3 worm cellular contexts compared by ENCODE assay signal in the genomic region with DNA sequence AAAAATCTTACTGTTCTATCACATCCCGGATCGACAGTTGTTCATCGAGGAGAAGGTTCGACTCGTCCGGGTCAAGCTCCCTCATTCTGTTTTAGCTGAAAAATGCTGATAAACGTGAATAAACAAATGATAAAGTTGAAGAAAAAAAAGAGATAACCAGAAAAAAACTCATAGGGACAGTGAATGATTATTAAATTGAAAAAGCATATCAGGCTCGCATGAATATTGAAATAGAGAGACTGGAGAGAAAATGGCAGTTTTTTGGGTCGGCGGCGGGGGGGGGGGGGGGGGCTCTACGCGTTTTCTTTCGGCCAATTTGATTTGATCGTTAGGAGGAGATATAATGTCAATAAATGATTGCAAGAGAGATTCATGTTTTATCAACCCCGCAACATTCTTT.
TF ChIP-seq lines count a peak whose summit lies in the region.

A gene (minus strand): TSS at position 101 of the 400 bp plus-strand sequence.

TF ChIP-seq in whole organism, L1 larva, 84 proteins besides CTCF, POLR2A, EP300 and RAD21:
- TF ChIP-seq fkh-10 (GFP tag; optimal IDR thresholded peaks at IDR 0.05; lab: Kevin White, UChicago) (no peak), unc-62 (GFP tag; optimal IDR thresholded peaks at IDR 0.05; lab: Kevin White, UChicago) (no peak), elt-2 (tag; optimal IDR thresholded peaks at IDR 0.05; lab: Kevin White, UChicago) (peak; percentile 3), isw-1 (GFP tag; IDR thresholded peaks at IDR 0.05; lab: Robert Waterston, UW) (no peak)

TF ChIP-seq in whole organism, L3 larva, 47 proteins besides CTCF, POLR2A, EP300 and RAD21:
- TF ChIP-seq egl-27 (tag; optimal IDR thresholded peaks at IDR 0.05; lab: Kevin White, UChicago) = no peak
- no peak for TF ChIP-seq mdl-1 (tag; optimal IDR thresholded peaks at IDR 0.05; lab: Kevin White, UChicago)
- no peak for TF ChIP-seq fkh-10 (GFP tag; optimal IDR thresholded peaks at IDR 0.05; lab: Kevin White, UChicago)
- TF ChIP-seq elt-2 (tag; optimal IDR thresholded peaks at IDR 0.05; lab: Kevin White, UChicago) = peak; percentile 37
TF ChIP-seq in whole organism, L3 larva: peak in this region for 1.

TF ChIP-seq in whole organism, L4 larva, 104 proteins besides CTCF, POLR2A, EP300 and RAD21:
- no peak for TF ChIP-seq gei-8 (GFP tag; optimal IDR thresholded peaks at IDR 0.05; lab: Kevin White, UChicago)
- TF ChIP-seq pqm-1 (tag; optimal IDR thresholded peaks at IDR 0.05; lab: Kevin White, UChicago) = peak; percentile 27
